Worm (Caenorhabditis elegans): ENCODE measurements around the gene C55B6.1.

C55B6.1 gene

ce11 chrX:7230877-7231276, 30.7 kb downstream of the C55B6.1 start:
- TF ChIP-seq mls-2 (tag; optimal IDR thresholded peaks at IDR 0.05): no peak

- TF ChIP-seq sptf-1 (tag; optimal IDR thresholded peaks at IDR 0.05) (no peak), snpc-4 (tag; optimal IDR thresholded peaks at IDR 0.05) (no peak), hlh-1 (tag; optimal IDR thresholded peaks at IDR 0.05) (peak; percentile 21), lin-32 (GFP tag; optimal IDR thresholded peaks at IDR 0.05) (peak; percentile 0), mls-2 (tag; optimal IDR thresholded peaks at IDR 0.05) (peak; percentile 70), unc-120 (tag; optimal IDR thresholded peaks at IDR 0.05; ENCODE audit: poor library complexity, severe bottlenecking) (peak; percentile 60), ces-1 (GFP tag; optimal IDR thresholded peaks at IDR 0.05) (peak; percentile 76), nhr-2 (tag; optimal IDR thresholded peaks at IDR 0.05) (peak; percentile 32)
These were observed 32.1 kb downstream of the C55B6.1 start for ce11 chrX:7232158-7232822.

- TF ChIP-seq ces-1 (GFP tag; optimal IDR thresholded peaks at IDR 0.05) (peak; percentile 35), ceh-83 (GFP tag; optimal IDR thresholded peaks at IDR 0.05) (no peak), elt-3 (tag; optimal IDR thresholded peaks at IDR 0.05) (no peak)
These were observed 33.2 kb downstream of the C55B6.1 start for ce11 chrX:7233127-7234073.

ce11 chrX:7234074-7234453, 33.9 kb downstream of the C55B6.1 start:
- TF ChIP-seq elt-3 (tag; optimal IDR thresholded peaks at IDR 0.05) (no peak), flh-1 (GFP tag; optimal IDR thresholded peaks at IDR 0.05) (no peak), tbx-8 (GFP tag; optimal IDR thresholded peaks at IDR 0.05) (no peak), ceh-39 (tag; optimal IDR thresholded peaks at IDR 0.05) (no peak), nhr-2 (tag; optimal IDR thresholded peaks at IDR 0.05) (no peak), cnd-1 (tag; optimal IDR thresholded peaks at IDR 0.05) (no peak), ham-2 (GFP tag; optimal IDR thresholded peaks at IDR 0.05) (no peak), nhr-76 (tag; optimal IDR thresholded peaks at IDR 0.05) (no peak), hlh-1 (tag; optimal IDR thresholded peaks at IDR 0.05) (no peak), drap-1 (GFP tag; optimal IDR thresholded peaks at IDR 0.05) (no peak), blmp-1 (tag; optimal IDR thresholded peaks at IDR 0.05) (no peak), ztf-11 (tag; optimal IDR thresholded peaks at IDR 0.05) (no peak), sptf-1 (tag; optimal IDR thresholded peaks at IDR 0.05) (no peak)

ce11 chrX:7234723-7235203, 34.6 kb downstream of the C55B6.1 start:
- peak; percentile 81 for TF ChIP-seq ces-1 (GFP tag; optimal IDR thresholded peaks at IDR 0.05)
- TF ChIP-seq unc-62 (GFP tag; optimal IDR thresholded peaks at IDR 0.05): no peak
- no peak for TF ChIP-seq elt-3 (tag; optimal IDR thresholded peaks at IDR 0.05)
- TF ChIP-seq hlh-1 (tag; optimal IDR thresholded peaks at IDR 0.05): peak; percentile 27
- TF ChIP-seq lsy-2 (tag; optimal IDR thresholded peaks at IDR 0.05): no peak
- no peak for TF ChIP-seq nhr-76 (tag; optimal IDR thresholded peaks at IDR 0.05)
- TF ChIP-seq unc-120 (tag; optimal IDR thresholded peaks at IDR 0.05; ENCODE audit: poor library complexity, severe bottlenecking): peak; percentile 78
- peak; percentile 45 for TF ChIP-seq unc-39 (tag; optimal IDR thresholded peaks at IDR 0.05)
- no peak for TF ChIP-seq nhr-2 (tag; optimal IDR thresholded peaks at IDR 0.05)
- TF ChIP-seq mep-1 (tag; optimal IDR thresholded peaks at IDR 0.05): peak; percentile 13
- TF ChIP-seq ceh-83 (GFP tag; optimal IDR thresholded peaks at IDR 0.05): no peak

ce11 chrX:7236717-7237116, 36.6 kb downstream of the C55B6.1 start:
- TF ChIP-seq snpc-4 (tag; optimal IDR thresholded peaks at IDR 0.05) (no peak), pha-4 (tag; optimal IDR thresholded peaks at IDR 0.05) (no peak), ham-2 (GFP tag; optimal IDR thresholded peaks at IDR 0.05) (no peak), blmp-1 (tag; optimal IDR thresholded peaks at IDR 0.05) (no peak), cnd-1 (tag; optimal IDR thresholded peaks at IDR 0.05) (peak; percentile 90), ces-1 (GFP tag; optimal IDR thresholded peaks at IDR 0.05) (no peak), hlh-1 (tag; optimal IDR thresholded peaks at IDR 0.05) (peak; percentile 93), unc-120 (tag; optimal IDR thresholded peaks at IDR 0.05; ENCODE audit: poor library complexity, severe bottlenecking) (peak; percentile 87), lsy-2 (tag; optimal IDR thresholded peaks at IDR 0.05) (no peak), flh-1 (GFP tag; optimal IDR thresholded peaks at IDR 0.05) (no peak), mab-5 (tag; optimal IDR thresholded peaks at IDR 0.05) (no peak), mls-2 (tag; optimal IDR thresholded peaks at IDR 0.05) (no peak), nhr-76 (tag; optimal IDR thresholded peaks at IDR 0.05) (no peak), ceh-43 (GFP tag; optimal IDR thresholded peaks at IDR 0.05) (no peak), bed-3 (GFP tag; optimal IDR thresholded peaks at IDR 0.05) (no peak), ceh-83 (GFP tag; optimal IDR thresholded peaks at IDR 0.05) (no peak), nhr-237 (tag; optimal IDR thresholded peaks at IDR 0.05) (no peak), sptf-1 (tag; optimal IDR thresholded peaks at IDR 0.05) (no peak), sem-2 (GFP tag; optimal IDR thresholded peaks at IDR 0.05) (no peak), tbx-8 (GFP tag; optimal IDR thresholded peaks at IDR 0.05) (no peak), lin-13 (tag; optimal IDR thresholded peaks at IDR 0.05) (no peak), nhr-2 (tag; optimal IDR thresholded peaks at IDR 0.05) (no peak), ztf-11 (tag; optimal IDR thresholded peaks at IDR 0.05) (no peak), mep-1 (tag; optimal IDR thresholded peaks at IDR 0.05) (no peak), unc-39 (tag; optimal IDR thresholded peaks at IDR 0.05) (no peak), ceh-39 (tag; optimal IDR thresholded peaks at IDR 0.05) (no peak), zip-8 (tag; optimal IDR thresholded peaks at IDR 0.05) (no peak), elt-1 (tag; optimal IDR thresholded peaks at IDR 0.05; ENCODE audit: borderline replicate concordance, insufficient read depth) (no peak), nhr-28 (tag; optimal IDR thresholded peaks at IDR 0.05) (no peak), elt-3 (tag; optimal IDR thresholded peaks at IDR 0.05) (no peak)

Measured in whole organism, mixed stage, embryonic.